Fruit fly (Drosophila melanogaster) whole organism, embryonic: Measurements from ENCODE around the gene CG1233.

ENCODE experiments used
- C15 ChIP-seq: fragments of 200-800 bp; sonication (Bioruptor generic); IDR thresholded peaks from 3 replicates; pipeline ENCODE4 v1.3.6; 2022; ENCODE audit warnings: missing biosample characterization, missing genetic modification characterization
- CG13424 ChIP-seq: fragments of 200-800 bp; sonication (Bioruptor generic); optimal IDR thresholded peaks from 2 replicates; lab custom pipeline; 2019; ENCODE audit warnings: missing biosample characterization, mild to moderate bottlenecking, missing genetic modification characterization, moderate library complexity
- CG13894 ChIP-seq: fragments of 200-800 bp; sonication (Bioruptor generic); optimal IDR thresholded peaks from 3 replicates; lab custom pipeline; 2018; ENCODE audit warnings: missing biosample characterization, mild to moderate bottlenecking, missing genetic modification characterization, moderate library complexity
- CG14965 ChIP-seq: fragments of 200-800 bp; sonication (Bioruptor generic); optimal IDR thresholded peaks from 2 replicates; lab custom pipeline; 2016; ENCODE audit warnings: missing biosample characterization, missing genetic modification characterization, borderline replicate concordance
- CG15514 ChIP-seq: fragments of 200-800 bp; sonication (Bioruptor generic); optimal IDR thresholded peaks from 3 replicates; lab custom pipeline; 2017; ENCODE audit warnings: missing biosample characterization, missing genetic modification characterization, mild to moderate bottlenecking, moderate library complexity, missing genetic modification reagents
- CG17328 ChIP-seq: fragments of 200-800 bp; sonication (Bioruptor generic); IDR thresholded peaks from 2 replicates; pipeline ENCODE4 v1.3.6; 2022; ENCODE audit warnings: missing biosample characterization, missing genetic modification characterization
- CG17568 ChIP-seq: fragments of 200-800 bp; sonication (Bioruptor generic); optimal IDR thresholded peaks from 2 replicates; lab custom pipeline; 2018; ENCODE audit warnings: missing biosample characterization, mild to moderate bottlenecking, missing genetic modification characterization, moderate library complexity
- CG17802 ChIP-seq: fragments of 200-800 bp; sonication (Bioruptor generic); optimal IDR thresholded peaks from 2 replicates; lab custom pipeline; 2018; ENCODE audit warnings: missing biosample characterization, mild to moderate bottlenecking, missing genetic modification characterization, moderate library complexity
- CG18619 ChIP-seq: fragments of 200-800 bp; sonication (Bioruptor generic); optimal IDR thresholded peaks from 3 replicates; lab custom pipeline; 2017; ENCODE audit warnings: missing biosample characterization, mild to moderate bottlenecking, missing genetic modification characterization
- CG2202 ChIP-seq: fragments of 200-800 bp; sonication (Bioruptor generic); optimal IDR thresholded peaks from 2 replicates; lab custom pipeline; 2018; ENCODE audit warnings: missing biosample characterization, mild to moderate bottlenecking, missing genetic modification characterization
- CG32532 ChIP-seq: fragments of 200-800 bp; sonication (Bioruptor generic); IDR thresholded peaks from 2 replicates; pipeline ENCODE4 v1.3.6; 2022; ENCODE audit warnings: missing biosample characterization, missing genetic modification characterization
- CG33557 ChIP-seq: fragments of 200-800 bp; sonication (Bioruptor generic); optimal IDR thresholded peaks from 2 replicates; lab custom pipeline; 2019; ENCODE audit warnings: missing biosample characterization, mild to moderate bottlenecking, missing genetic modification characterization, moderate library complexity
- CG3407 ChIP-seq: fragments of 200-800 bp; sonication (Bioruptor generic); optimal IDR thresholded peaks from 2 replicates; lab custom pipeline; 2018; ENCODE audit warnings: missing biosample characterization, mild to moderate bottlenecking, missing genetic modification characterization
- CG34422 ChIP-seq: fragments of 200-800 bp; sonication (Bioruptor generic); IDR thresholded peaks from 3 replicates; pipeline ENCODE4 v1.3.6; 2022; ENCODE audit warnings: missing biosample characterization, missing genetic modification characterization
- CG3838 ChIP-seq: fragments of 200-800 bp; sonication (Bioruptor generic); optimal IDR thresholded peaks from 3 replicates; lab custom pipeline; 2016; ENCODE audit warnings: missing biosample characterization, missing genetic modification characterization
- CG4424 ChIP-seq: fragments of 200-800 bp; sonication (Bioruptor generic); optimal IDR thresholded peaks from 3 replicates; lab custom pipeline; 2016; ENCODE audit warnings: missing biosample characterization, missing genetic modification characterization
- CG4854 ChIP-seq: fragments of 200-800 bp; sonication (Bioruptor generic); optimal IDR thresholded peaks from 2 replicates; lab custom pipeline; 2016; ENCODE audit warnings: missing biosample characterization, missing genetic modification characterization, inconsistent platforms
- CG6654 ChIP-seq: fragments of 200-800 bp; sonication (Bioruptor generic); optimal IDR thresholded peaks from 2 replicates; lab custom pipeline; 2017; ENCODE audit warnings: missing biosample characterization, mild to moderate bottlenecking, missing genetic modification characterization
- CG7372 ChIP-seq: fragments of 200-800 bp; sonication (Bioruptor generic); IDR thresholded peaks from 2 replicates; pipeline ENCODE4 v1.3.6; 2022; ENCODE audit warnings: missing biosample characterization, missing genetic modification characterization
- CG8290 ChIP-seq, 3 experiments: fragments of 200-800 bp; sonication (Bioruptor generic); optimal IDR thresholded peaks; 2 replicates each; lab custom pipeline; 2016 to 2019; ENCODE audit warnings: missing biosample characterization in 3 of 3, missing genetic modification characterization in 3 of 3, mild to moderate bottlenecking in 2 of 3, moderate library complexity in 1 of 3
- CG9215 ChIP-seq: fragments of 200-800 bp; sonication (Bioruptor generic); IDR thresholded peaks from 2 replicates; pipeline ENCODE4 v1.3.6; 2022; ENCODE audit warnings: missing biosample characterization, missing genetic modification characterization
- Hr39 ChIP-seq: fragments of >200 bp; optimal IDR thresholded peaks from 2 replicates; lab custom pipeline; 2017
- Kr ChIP-seq: fragments of 200-800 bp; sonication (Bioruptor generic); optimal IDR thresholded peaks from 2 replicates; lab custom pipeline; 2017; ENCODE audit warnings: missing biosample characterization, mild to moderate bottlenecking, missing genetic modification characterization
- Meics ChIP-seq: fragments of 200-800 bp; sonication (Bioruptor generic); optimal IDR thresholded peaks from 2 replicates; lab custom pipeline; 2017; ENCODE audit warnings: missing biosample characterization, mild to moderate bottlenecking, missing genetic modification characterization
- Taf1 ChIP-seq: fragments of 200-800 bp; sonication (Bioruptor generic); IDR thresholded peaks from 2 replicates; pipeline ENCODE4 v1.3.6; 2022; ENCODE audit warnings: missing biosample characterization, missing genetic modification characterization
- Tbp ChIP-seq: fragments of >200 bp; optimal IDR thresholded peaks from 2 replicates; lab custom pipeline; 2018; ENCODE audit warnings: missing biosample characterization, missing genetic modification characterization
- abd-A ChIP-seq: fragments of 200-800 bp; sonication (Bioruptor generic); optimal IDR thresholded peaks from 3 replicates; lab custom pipeline; 2019; ENCODE audit warnings: missing biosample characterization, mild to moderate bottlenecking, missing genetic modification characterization, moderate library complexity
- aop ChIP-seq: fragments of 200-800 bp; sonication (Bioruptor generic); IDR thresholded peaks from 2 replicates; pipeline ENCODE4 v1.3.6; 2022; ENCODE audit warnings: missing biosample characterization, missing genetic modification characterization
- az2 ChIP-seq: fragments of 200-800 bp; sonication (Bioruptor generic); optimal IDR thresholded peaks from 3 replicates; lab custom pipeline; 2016; ENCODE audit warnings: missing biosample characterization, missing genetic modification characterization
- cad ChIP-seq: fragments of >200 bp; optimal IDR thresholded peaks from 2 replicates; lab custom pipeline; 2017; ENCODE audit warnings: missing biosample characterization, missing genetic modification characterization
- ewg ChIP-seq: fragments of 200-800 bp; sonication (Bioruptor generic); optimal IDR thresholded peaks from 3 replicates; lab custom pipeline; 2017; ENCODE audit warnings: mild to moderate bottlenecking, missing biosample characterization, missing genetic modification reagents, missing genetic modification characterization
- fd64A ChIP-seq: fragments of 200-800 bp; sonication (Bioruptor generic); optimal IDR thresholded peaks from 3 replicates; lab custom pipeline; 2018; ENCODE audit warnings: missing biosample characterization, mild to moderate bottlenecking, missing genetic modification characterization
- gcm2 ChIP-seq: fragments of 200-800 bp; sonication (Bioruptor generic); optimal IDR thresholded peaks from 2 replicates; lab custom pipeline; 2016; ENCODE audit warnings: missing biosample characterization, missing genetic modification characterization
- gfzf ChIP-seq: fragments of 200-800 bp; sonication (Bioruptor generic); optimal IDR thresholded peaks from 2 replicates; lab custom pipeline; 2016; ENCODE audit warnings: missing biosample characterization, mild to moderate bottlenecking, missing genetic modification characterization, moderate library complexity
- gsb-n ChIP-seq: fragments of 200-800 bp; sonication (Bioruptor generic); optimal IDR thresholded peaks from 3 replicates; lab custom pipeline; 2018; ENCODE audit warnings: missing biosample characterization, mild to moderate bottlenecking, missing genetic modification characterization
- hkb ChIP-seq, 2 experiments: fragments of 200-800 bp in 1 of 2; fragments of >200 bp in 1 of 2; sonication (Bioruptor generic) in 1 of 2; IDR thresholded peaks in 1 of 2; optimal IDR thresholded peaks in 1 of 2; 2 replicates each; pipeline versions ENCODE4 v1.3.6 to Lab custom; 2017 to 2022; ENCODE audit warnings: missing biosample characterization in 1 of 2, missing genetic modification characterization in 1 of 2
- jing ChIP-seq: fragments of 200-800 bp; sonication (Bioruptor generic); optimal IDR thresholded peaks from 2 replicates; lab custom pipeline; 2018; ENCODE audit warnings: missing biosample characterization, mild to moderate bottlenecking, missing genetic modification characterization
- kay ChIP-seq: fragments of 200-800 bp; sonication (Bioruptor generic); optimal IDR thresholded peaks from 2 replicates; lab custom pipeline; 2016; ENCODE audit warnings: missing biosample characterization, missing genetic modification characterization
- klu ChIP-seq: fragments of 200-800 bp; sonication (Bioruptor generic); IDR thresholded peaks from 2 replicates; pipeline ENCODE4 v1.3.6; 2022; ENCODE audit warnings: missing biosample characterization, missing genetic modification characterization
- mld ChIP-seq: fragments of 200-800 bp; sonication (Bioruptor generic); IDR thresholded peaks from 3 replicates; pipeline ENCODE4 v1.3.6; 2022; ENCODE audit warnings: missing biosample characterization, missing genetic modification characterization; ENCODE audit not compliant: partially characterized antibody
- pzg ChIP-seq: fragments of 200-800 bp; sonication (Bioruptor generic); optimal IDR thresholded peaks from 3 replicates; lab custom pipeline; 2018; ENCODE audit warnings: missing biosample characterization, mild to moderate bottlenecking, missing genetic modification characterization, moderate library complexity
- sc ChIP-seq, 3 experiments: fragments of >200 bp in 2 of 3; fragments of 200-800 bp in 1 of 3; sonication (Bioruptor generic) in 1 of 3; optimal IDR thresholded peaks; 2 replicates in 2 of 3; 3 replicates in 1 of 3; lab custom pipeline; 2017; ENCODE audit warnings: mild to moderate bottlenecking in 1 of 3, missing biosample characterization in 1 of 3, missing genetic modification characterization in 1 of 3, missing genetic modification reagents in 1 of 3
- ssp ChIP-seq: fragments of 200-800 bp; sonication (Bioruptor generic); IDR thresholded peaks from 2 replicates; pipeline ENCODE4 v1.3.6; 2022; ENCODE audit warnings: missing biosample characterization, missing genetic modification characterization
- tna ChIP-seq: fragments of 200-800 bp; sonication (Bioruptor generic); IDR thresholded peaks from 2 replicates; pipeline ENCODE4 v1.3.6; 2022; ENCODE audit warnings: missing biosample characterization, missing genetic modification characterization; ENCODE audit not compliant: partially characterized antibody
- trem ChIP-seq: fragments of 200-800 bp; optimal IDR thresholded peaks from 3 replicates; lab custom pipeline; 2019; ENCODE audit warnings: missing biosample characterization, mild to moderate bottlenecking, missing genetic modification characterization, moderate library complexity
- vfl ChIP-seq: fragments of 200-800 bp; sonication (Bioruptor generic); optimal IDR thresholded peaks from 2 replicates; lab custom pipeline; 2016; ENCODE audit warnings: missing biosample characterization, missing genetic modification characterization
- wek ChIP-seq: fragments of 200-800 bp; sonication (Bioruptor generic); optimal IDR thresholded peaks from 3 replicates; lab custom pipeline; 2018; ENCODE audit warnings: missing biosample characterization, mild to moderate bottlenecking, missing genetic modification characterization, moderate library complexity

The CG1233 gene

dm6 chr3L:377222-378071 is 16.2 kb downstream of the CG1233 start (continued):
- peak; percentile 91 for TF ChIP-seq CG33557
- TF ChIP-seq Meics (GFP tag; lab: Kevin White, UChicago), result peak; percentile 95
- peak; percentile 54 for TF ChIP-seq CG9215 (GFP tag; lab: Robert Waterston, UW)
- TF ChIP-seq ssp, result peak; percentile 59
- no peak for TF ChIP-seq Tbp (GFP tag; lab: Kevin White, UChicago)
- peak; percentile 98 for TF ChIP-seq CG17568 (GFP tag; lab: Kevin White, UChicago)
- TF ChIP-seq aop, result no peak
- TF ChIP-seq az2 (GFP tag; lab: Kevin White, UChicago), result peak; percentile 84
- TF ChIP-seq jing (GFP tag; lab: Kevin White, UChicago), result no peak
- peak; percentile 34 for TF ChIP-seq wek (GFP tag; lab: Kevin White, UChicago)
- TF ChIP-seq Hr39, result no peak
- no peak for TF ChIP-seq gfzf (GFP tag; lab: Kevin White, UChicago)
- TF ChIP-seq Kr (GFP tag; lab: Kevin White, UChicago), result no peak
- TF ChIP-seq CG2202 (tag; lab: Kevin White, UChicago), result peak; percentile 84
- peak; percentile 27 for TF ChIP-seq ewg
- peak; percentile 90 for TF ChIP-seq CG13894 (tag; lab: Kevin White, UChicago)
- no peak for TF ChIP-seq CG14965
- TF ChIP-seq fd64A (GFP tag; lab: Kevin White, UChicago), result peak; percentile 6
- peak; percentile 93 for TF ChIP-seq CG18619 (GFP tag; lab: Kevin White, UChicago)
- TF ChIP-seq CG3838 (GFP tag; lab: Kevin White, UChicago), result peak; percentile 18
- TF ChIP-seq CG6654, result peak; percentile 81
- peak; percentile 86 for TF ChIP-seq gsb-n (tag; lab: Kevin White, UChicago)
- TF ChIP-seq CG3407 (GFP tag; lab: Kevin White, UChicago), result peak; percentile 85
- peak; percentile 33 for TF ChIP-seq kay
- no peak for TF ChIP-seq pzg (GFP tag; lab: Kevin White, UChicago)
- TF ChIP-seq C15 (GFP tag; lab: Robert Waterston, UW), result 0 out of 3 replicates have a peak, but pooled peaks have one; percentile 53
- TF ChIP-seq CG34422 (GFP tag; lab: Robert Waterston, UW), result no peak
- peak; percentile 21 for TF ChIP-seq vfl (GFP tag; lab: Kevin White, UChicago)
- TF ChIP-seq CG32532, result peak; percentile 80
- TF ChIP-seq mld (GFP tag; lab: Robert Waterston, UW), result 0 out of 3 replicates have a peak, but pooled peaks have one; percentile 34
- peak; percentile 79 for TF ChIP-seq CG15514 (GFP tag; lab: Kevin White, UChicago)
- peak; percentile 73 for TF ChIP-seq CG17328 (GFP tag; lab: Robert Waterston, UW)
- no peak for TF ChIP-seq sc (optimal IDR thresholded peaks at IDR 0.05; lab: Kevin White, UChicago)
- TF ChIP-seq sc (GFP tag; optimal IDR thresholded peaks at IDR 0.05; lab: Kevin White, UChicago), result peak; percentile 88
- peak; percentile 50 for TF ChIP-seq klu
- peak; percentile 96 for TF ChIP-seq CG13424
- TF ChIP-seq Taf1 (GFP tag; lab: Robert Waterston, UW), result peak; percentile 54
- no peak for TF ChIP-seq gcm2
- peak; percentile 70 for TF ChIP-seq CG7372 (GFP tag; lab: Robert Waterston, UW)
- no peak for TF ChIP-seq abd-A (tag; lab: Kevin White, UChicago)
- no peak for TF ChIP-seq tna (GFP tag; lab: Robert Waterston, UW)
- no peak for TF ChIP-seq cad (GFP tag; lab: Kevin White, UChicago)
- TF ChIP-seq CG4854 (GFP tag; lab: Kevin White, UChicago), result peak; percentile 18
- TF ChIP-seq trem (tag; lab: Kevin White, UChicago), result peak; percentile 86
- TF ChIP-seq CG8290 (GFP tag; optimal IDR thresholded peaks at IDR 0.05; lab: Kevin White, UChicago), result peak; percentile 9
- peak in 1 of 2 experiments; percentile 19 for TF ChIP-seq CG8290 (tag; optimal IDR thresholded peaks at IDR 0.05; lab: Kevin White, UChicago)
- TF ChIP-seq CG4424 (GFP tag; lab: Kevin White, UChicago), result peak; percentile 90
- peak; percentile 40 for TF ChIP-seq CG17802
- TF ChIP-seq hkb (optimal IDR thresholded peaks at IDR 0.05; lab: Kevin White, UChicago), result no peak
- TF ChIP-seq hkb (GFP tag; IDR thresholded peaks at IDR 0.05; lab: Robert Waterston, UW), result peak; percentile 90
